Fruit fly (Drosophila melanogaster) whole organism, embryonic: ENCODE measurements around the gene Orco.

Experiments
- Aef1 ChIP-seq: fragments of 200-800 bp; sonication (Bioruptor generic); IDR thresholded peaks from 3 replicates; pipeline ENCODE4 v1.3.6; 2022; ENCODE audit warnings: missing biosample characterization, missing genetic modification characterization
- Atf6 ChIP-seq: fragments of 200-800 bp; sonication (Bioruptor generic); IDR thresholded peaks from 2 replicates; pipeline ENCODE4 v1.3.6; 2022; ENCODE audit warnings: missing biosample characterization, missing genetic modification characterization
- CG10209 ChIP-seq: fragments of 200-800 bp; sonication (Bioruptor generic); optimal IDR thresholded peaks from 3 replicates; lab custom pipeline; 2017; ENCODE audit warnings: missing biosample characterization, mild to moderate bottlenecking, missing genetic modification characterization, missing genetic modification reagents
- CG10959 ChIP-seq: fragments of 200-800 bp; sonication (Bioruptor generic); IDR thresholded peaks from 2 replicates; pipeline ENCODE4 v1.3.6; 2022; ENCODE audit warnings: missing biosample characterization, missing genetic modification characterization
- CG14014 ChIP-seq: fragments of 200-800 bp; sonication (Bioruptor generic); IDR thresholded peaks from 2 replicates; pipeline ENCODE4 v1.3.6; 2022; ENCODE audit warnings: missing biosample characterization, missing genetic modification characterization
- CG1529 ChIP-seq: fragments of 200-800 bp; sonication (Bioruptor generic); optimal IDR thresholded peaks from 3 replicates; lab custom pipeline; 2018; ENCODE audit warnings: missing biosample characterization, missing genetic modification characterization
- CG16813 ChIP-seq: fragments of 200-800 bp; sonication (Bioruptor generic); IDR thresholded peaks from 3 replicates; pipeline ENCODE4 v1.3.6; 2022; ENCODE audit warnings: missing biosample characterization, missing genetic modification characterization; ENCODE audit not compliant: partially characterized antibody
- CG17186 ChIP-seq: fragments of 200-800 bp; sonication (Bioruptor generic); optimal IDR thresholded peaks from 3 replicates; lab custom pipeline; 2017; ENCODE audit warnings: missing biosample characterization, missing genetic modification reagents, missing genetic modification characterization
- CG17328 ChIP-seq: fragments of 200-800 bp; sonication (Bioruptor generic); IDR thresholded peaks from 2 replicates; pipeline ENCODE4 v1.3.6; 2022; ENCODE audit warnings: missing biosample characterization, missing genetic modification characterization
- CG2875 ChIP-seq: fragments of 200-800 bp; sonication (Bioruptor generic); optimal IDR thresholded peaks from 2 replicates; lab custom pipeline; 2017; ENCODE audit warnings: missing biosample characterization, mild to moderate bottlenecking, missing genetic modification characterization, missing genetic modification reagents
- CG32772 ChIP-seq: fragments of 200-800 bp; sonication (Bioruptor generic); IDR thresholded peaks from 2 replicates; pipeline ENCODE4 v1.3.6; 2022; ENCODE audit warnings: missing biosample characterization, missing genetic modification characterization
- CG3407 ChIP-seq: fragments of 200-800 bp; sonication (Bioruptor generic); optimal IDR thresholded peaks from 2 replicates; lab custom pipeline; 2018; ENCODE audit warnings: missing biosample characterization, mild to moderate bottlenecking, missing genetic modification characterization
- CG34224 ChIP-seq: fragments of 200-800 bp; sonication (Bioruptor generic); IDR thresholded peaks from 3 replicates; pipeline ENCODE4 v1.3.6; 2022; ENCODE audit warnings: missing biosample characterization, missing genetic modification characterization; ENCODE audit not compliant: partially characterized antibody
- CG3847 ChIP-seq: fragments of 200-800 bp; sonication (Bioruptor generic); IDR thresholded peaks from 2 replicates; pipeline ENCODE4 v1.3.6; 2022; ENCODE audit warnings: missing biosample characterization, missing genetic modification characterization
- CG4820 ChIP-seq: fragments of 200-800 bp; sonication (Bioruptor generic); optimal IDR thresholded peaks from 3 replicates; lab custom pipeline; 2016; ENCODE audit warnings: missing biosample characterization, missing genetic modification characterization
- CG5245 ChIP-seq: fragments of 200-800 bp; sonication (Bioruptor generic); optimal IDR thresholded peaks from 3 replicates; lab custom pipeline; 2016; ENCODE audit warnings: missing biosample characterization, missing genetic modification characterization
- CG7928 ChIP-seq: fragments of 200-800 bp; sonication (Bioruptor generic); optimal IDR thresholded peaks from 2 replicates; lab custom pipeline; 2017; ENCODE audit warnings: missing biosample characterization, mild to moderate bottlenecking, missing genetic modification characterization
- CG8281 ChIP-seq: fragments of 200-800 bp; sonication (Bioruptor generic); optimal IDR thresholded peaks from 2 replicates; lab custom pipeline; 2018; ENCODE audit warnings: missing biosample characterization, mild to moderate bottlenecking, missing genetic modification characterization, moderate library complexity
- CG8765 ChIP-seq: fragments of 200-800 bp; sonication (Bioruptor generic); IDR thresholded peaks from 2 replicates; pipeline ENCODE4 v1.3.6; 2022; ENCODE audit warnings: missing biosample characterization, missing genetic modification characterization
- Chrac-16 ChIP-seq: fragments of 200-800 bp; sonication (Bioruptor generic); optimal IDR thresholded peaks from 3 replicates; lab custom pipeline; 2016; ENCODE audit warnings: missing biosample characterization, missing genetic modification characterization
- Dp ChIP-seq: fragments of 200-800 bp; sonication (Bioruptor generic); optimal IDR thresholded peaks from 2 replicates; lab custom pipeline; 2018; ENCODE audit warnings: missing biosample characterization, mild to moderate bottlenecking, missing genetic modification characterization, moderate library complexity
- Dref ChIP-seq: fragments of 200-800 bp; sonication (Bioruptor generic); IDR thresholded peaks from 2 replicates; pipeline ENCODE4 v1.3.6; 2022; ENCODE audit warnings: missing biosample characterization, missing genetic modification characterization
- GATAe ChIP-seq: fragments of 200-800 bp; sonication (Bioruptor generic); conservative IDR thresholded peaks from 2 replicates; pipeline ENCODE4 v1.3.6; 2022; ENCODE audit warnings: missing biosample characterization, missing genetic modification characterization
- H15 ChIP-seq: fragments of 200-800 bp; sonication (Bioruptor generic); IDR thresholded peaks from 3 replicates; pipeline ENCODE4 v1.3.6; 2022; ENCODE audit warnings: missing biosample characterization, missing genetic modification characterization
- Mrtf ChIP-seq: fragments of 200-800 bp; sonication (Bioruptor generic); IDR thresholded peaks from 3 replicates; pipeline ENCODE4 v1.3.6; 2022; ENCODE audit warnings: missing biosample characterization, missing genetic modification characterization
- NC2β ChIP-seq: fragments of 200-800 bp; sonication (Bioruptor generic); optimal IDR thresholded peaks from 2 replicates; lab custom pipeline; 2016; ENCODE audit warnings: missing biosample characterization, missing genetic modification characterization
- Poxn ChIP-seq: fragments of 200-800 bp; sonication (Bioruptor generic); IDR thresholded peaks from 2 replicates; pipeline ENCODE4 v1.3.6; 2022; ENCODE audit warnings: missing biosample characterization, missing genetic modification characterization
- aop ChIP-seq: fragments of 200-800 bp; sonication (Bioruptor generic); IDR thresholded peaks from 2 replicates; pipeline ENCODE4 v1.3.6; 2022; ENCODE audit warnings: missing biosample characterization, missing genetic modification characterization
- ci ChIP-seq: fragments of 200-800 bp; sonication (Bioruptor generic); IDR thresholded peaks from 3 replicates; pipeline ENCODE4 v1.3.6; 2022; ENCODE audit warnings: missing biosample characterization, missing genetic modification characterization
- corto ChIP-seq: fragments of 200-800 bp; sonication (Bioruptor generic); optimal IDR thresholded peaks from 2 replicates; lab custom pipeline; 2016; ENCODE audit warnings: missing biosample characterization, mild to moderate bottlenecking, missing genetic modification characterization, moderate library complexity
- da ChIP-seq: fragments of 200-800 bp; sonication (Bioruptor generic); optimal IDR thresholded peaks from 2 replicates; lab custom pipeline; 2016; ENCODE audit warnings: missing biosample characterization, missing genetic modification characterization
- danr ChIP-seq: fragments of 200-800 bp; sonication (Bioruptor generic); IDR thresholded peaks from 2 replicates; pipeline ENCODE4 v1.3.6; 2022; ENCODE audit warnings: missing biosample characterization, missing genetic modification characterization
- dati ChIP-seq: fragments of 200-800 bp; sonication (Bioruptor generic); IDR thresholded peaks from 2 replicates; pipeline ENCODE4 v1.3.6; 2022; ENCODE audit warnings: missing biosample characterization, missing genetic modification characterization
- dm ChIP-seq: fragments of 200-800 bp; sonication (Bioruptor generic); optimal IDR thresholded peaks from 3 replicates; lab custom pipeline; 2016; ENCODE audit warnings: missing biosample characterization, missing genetic modification characterization
- inv ChIP-seq: fragments of 200-800 bp; sonication (Bioruptor generic); IDR thresholded peaks from 2 replicates; pipeline ENCODE4 v1.3.6; 2022; ENCODE audit warnings: missing biosample characterization, missing genetic modification characterization; ENCODE audit not compliant: partially characterized antibody
- lbe ChIP-seq: fragments of 200-800 bp; sonication (Bioruptor generic); optimal IDR thresholded peaks from 2 replicates; lab custom pipeline; 2016; ENCODE audit warnings: missing biosample characterization, mild to moderate bottlenecking, missing genetic modification characterization
- onecut ChIP-seq: fragments of 200-800 bp; sonication (Bioruptor generic); IDR thresholded peaks from 2 replicates; pipeline ENCODE4 v1.3.6; 2022; ENCODE audit warnings: missing biosample characterization, missing genetic modification characterization
- pnt ChIP-seq: fragments of 200-800 bp; sonication (Bioruptor generic); optimal IDR thresholded peaks from 3 replicates; lab custom pipeline; 2016; ENCODE audit warnings: missing biosample characterization, missing genetic modification characterization
- pzg ChIP-seq: fragments of 200-800 bp; sonication (Bioruptor generic); optimal IDR thresholded peaks from 3 replicates; lab custom pipeline; 2018; ENCODE audit warnings: missing biosample characterization, mild to moderate bottlenecking, missing genetic modification characterization, moderate library complexity
- so ChIP-seq: fragments of 200-800 bp; sonication (Bioruptor generic); IDR thresholded peaks from 3 replicates; pipeline ENCODE4 v1.3.6; 2022; ENCODE audit warnings: missing biosample characterization, missing genetic modification characterization
- sqz ChIP-seq: fragments of 200-800 bp; sonication (Bioruptor generic); optimal IDR thresholded peaks from 3 replicates; lab custom pipeline; 2018; ENCODE audit warnings: missing biosample characterization, mild to moderate bottlenecking, missing genetic modification characterization
- twi ChIP-seq: fragments of 200-800 bp; optimal IDR thresholded peaks from 2 replicates; lab custom pipeline; 2019; ENCODE audit warnings: missing biosample characterization, mild to moderate bottlenecking, missing genetic modification characterization, moderate library complexity
- wdn ChIP-seq: fragments of 200-800 bp; sonication (Bioruptor generic); IDR thresholded peaks from 2 replicates; pipeline ENCODE4 v1.3.6; 2022; ENCODE audit warnings: missing biosample characterization, missing genetic modification characterization

Orco gene

dm6 chr3R:5368170-5368781 is 43.9 kb downstream of the Orco start, which contains the start of gene Cerk (continued):
- TF ChIP-seq lbe = no peak
- TF ChIP-seq CG3847 = peak; percentile 51
- peak; percentile 91 for TF ChIP-seq CG7928 (GFP tag; lab: Kevin White, UChicago)
- peak; percentile 3 for TF ChIP-seq da (GFP tag; lab: Kevin White, UChicago)
- no peak for TF ChIP-seq CG8765 (GFP tag; lab: Robert Waterston, UW)
- TF ChIP-seq CG8281 = no peak
- peak; percentile 48 for TF ChIP-seq Dref (GFP tag; lab: Robert Waterston, UW)
- TF ChIP-seq CG10209 (GFP tag; lab: Kevin White, UChicago) = peak; percentile 34
- no peak; the same call in 1 of the 2 replicates for TF ChIP-seq CG14014
- TF ChIP-seq inv (GFP tag; lab: Robert Waterston, UW) = peak; percentile 42; the same call in 1 of the 2 replicates
- no peak for TF ChIP-seq wdn (GFP tag; lab: Robert Waterston, UW)
- peak; percentile 57 for TF ChIP-seq dm
- TF ChIP-seq onecut (GFP tag; lab: Robert Waterston, UW) = peak; percentile 51
- 0 out of 2 replicates have a peak, but pooled peaks have one; percentile 4 for TF ChIP-seq CG17328
- peak; percentile 46 for TF ChIP-seq Dp (GFP tag; lab: Kevin White, UChicago)
- TF ChIP-seq pnt = peak; percentile 41
- TF ChIP-seq CG5245 = no peak
- no peak for TF ChIP-seq CG3407 (GFP tag; lab: Kevin White, UChicago)
- no peak for TF ChIP-seq CG10959 (GFP tag; lab: Robert Waterston, UW)
- 0 out of 3 replicates have a peak, but pooled peaks have one; percentile 8 for TF ChIP-seq H15 (GFP tag; lab: Robert Waterston, UW)
- no peak for TF ChIP-seq sqz (GFP tag; lab: Kevin White, UChicago)
- TF ChIP-seq GATAe (GFP tag; lab: Robert Waterston, UW) = no peak
- TF ChIP-seq CG1529 (GFP tag; lab: Kevin White, UChicago) = no peak
- TF ChIP-seq Mrtf (GFP tag; lab: Robert Waterston, UW) = 0 out of 3 replicates have a peak, but pooled peaks have one; percentile 21
- TF ChIP-seq CG34224 (GFP tag; lab: Robert Waterston, UW) = no peak
- no peak for TF ChIP-seq dati
- peak; percentile 66 for TF ChIP-seq CG17186 (GFP tag; lab: Kevin White, UChicago)
- 0 out of 3 replicates have a peak, but pooled peaks have one; percentile 12 for TF ChIP-seq Aef1 (GFP tag; lab: Robert Waterston, UW)
- TF ChIP-seq danr = no peak
- peak; percentile 91 for TF ChIP-seq pzg
- no peak for TF ChIP-seq twi (tag; lab: Kevin White, UChicago)
- no peak; the same call in 2 of the 3 replicates for TF ChIP-seq so (GFP tag; lab: Robert Waterston, UW)
- TF ChIP-seq aop (GFP tag; lab: Robert Waterston, UW) = peak; percentile 35; the same call in 1 of the 2 replicates
- TF ChIP-seq corto = no peak
- TF ChIP-seq Chrac-16 (GFP tag; lab: Kevin White, UChicago) = peak; percentile 43
- TF ChIP-seq Poxn (GFP tag; lab: Robert Waterston, UW) = no peak
- TF ChIP-seq NC2β (GFP tag; lab: Kevin White, UChicago) = peak; percentile 57
- peak; percentile 49; the same call in 1 of the 3 replicates for TF ChIP-seq CG16813 (GFP tag; lab: Robert Waterston, UW)
- peak; percentile 81 for TF ChIP-seq ci (GFP tag; lab: Robert Waterston, UW)
- no peak for TF ChIP-seq CG2875 (GFP tag; lab: Kevin White, UChicago)
- no peak for TF ChIP-seq Atf6 (GFP tag; lab: Robert Waterston, UW)
- TF ChIP-seq CG32772 (GFP tag; lab: Robert Waterston, UW) = no peak
- no peak for TF ChIP-seq CG4820 (GFP tag; lab: Kevin White, UChicago)
